Fruit fly (Drosophila melanogaster) whole organism, adult: ENCODE data around the gene nonA.

Source experiments
- CG11617 ChIP-seq: fragments of 200-800 bp; sonication (Bioruptor generic); optimal IDR thresholded peaks from 2 replicates; lab custom pipeline; 2017; ENCODE audit warnings: mild to moderate bottlenecking, missing biosample characterization, missing genetic modification reagents, missing genetic modification characterization
- CG12768 ChIP-seq: fragments of 200-800 bp; sonication (Bioruptor generic); optimal IDR thresholded peaks from 2 replicates; lab custom pipeline; 2017; ENCODE audit warnings: missing biosample characterization, missing genetic modification characterization, mild to moderate bottlenecking, moderate library complexity, missing genetic modification reagents
- CG14711 ChIP-seq: fragments of 200-800 bp; sonication (Bioruptor generic); optimal IDR thresholded peaks from 2 replicates; lab custom pipeline; 2018; ENCODE audit warnings: missing biosample characterization, mild to moderate bottlenecking, missing genetic modification characterization, moderate library complexity
- CG1620 ChIP-seq: fragments of 200-800 bp; sonication (Bioruptor generic); optimal IDR thresholded peaks from 2 replicates; lab custom pipeline; 2016; ENCODE audit warnings: missing biosample characterization, missing genetic modification characterization
- CG33017 ChIP-seq: fragments of 200-800 bp; sonication (Bioruptor generic); optimal IDR thresholded peaks from 2 replicates; lab custom pipeline; 2018; ENCODE audit warnings: missing biosample characterization, mild to moderate bottlenecking, missing genetic modification characterization, moderate library complexity
- CG5204 ChIP-seq: fragments of 200-800 bp; sonication (Bioruptor generic); optimal IDR thresholded peaks from 2 replicates; lab custom pipeline; 2016; ENCODE audit warnings: missing biosample characterization, missing genetic modification characterization
- CG7045 ChIP-seq: fragments of 200-800 bp; sonication (Bioruptor generic); optimal IDR thresholded peaks from 2 replicates; lab custom pipeline; 2017; ENCODE audit warnings: missing biosample characterization, mild to moderate bottlenecking, missing genetic modification characterization
- CG7101 ChIP-seq: fragments of 200-800 bp; sonication (Bioruptor generic); optimal IDR thresholded peaks from 2 replicates; lab custom pipeline; 2018; ENCODE audit warnings: missing biosample characterization, mild to moderate bottlenecking, missing genetic modification characterization, moderate library complexity
- Clk ChIP-seq: fragments of 200-800 bp; sonication (Bioruptor generic); optimal IDR thresholded peaks from 2 replicates; lab custom pipeline; 2017; ENCODE audit warnings: missing biosample characterization, missing genetic modification characterization
- Crg-1 ChIP-seq: fragments of 200-800 bp; sonication (Bioruptor generic); optimal IDR thresholded peaks from 2 replicates; lab custom pipeline; 2016; ENCODE audit warnings: missing biosample characterization, missing genetic modification characterization
- Hr96 ChIP-seq: fragments of 200-800 bp; sonication (Bioruptor generic); optimal IDR thresholded peaks from 2 replicates; lab custom pipeline; 2016; ENCODE audit warnings: missing biosample characterization, missing genetic modification characterization
- Mnt ChIP-seq: fragments of 200-800 bp; sonication (Bioruptor generic); optimal IDR thresholded peaks from 2 replicates; lab custom pipeline; 2016; ENCODE audit warnings: missing biosample characterization, mild to moderate bottlenecking, missing genetic modification characterization
- bab1 ChIP-seq: fragments of 200-800 bp; sonication (Bioruptor generic); optimal IDR thresholded peaks from 3 replicates; lab custom pipeline; 2019; ENCODE audit warnings: missing biosample characterization, mild to moderate bottlenecking, missing genetic modification characterization, moderate library complexity
- cic ChIP-seq: fragments of 200-800 bp; sonication (Bioruptor generic); optimal IDR thresholded peaks from 2 replicates; lab custom pipeline; 2017; ENCODE audit warnings: missing biosample characterization, mild to moderate bottlenecking, missing genetic modification characterization, moderate library complexity
- cnc ChIP-seq, 2 experiments: fragments of >200 bp; optimal IDR thresholded peaks; 2 replicates each; lab custom pipeline; 2017
- kay ChIP-seq: fragments of 200-800 bp; sonication (Bioruptor generic); peaks from one replicate; lab custom pipeline; 2016; ENCODE audit warnings: missing biosample characterization, missing genetic modification characterization, borderline replicate concordance
- ovo ChIP-seq: fragments of 200-800 bp; sonication (Bioruptor generic); optimal IDR thresholded peaks from 2 replicates; lab custom pipeline; 2016; ENCODE audit warnings: missing biosample characterization, missing genetic modification characterization
- pad ChIP-seq: fragments of 200-800 bp; sonication (Bioruptor generic); optimal IDR thresholded peaks from 3 replicates; lab custom pipeline; 2017; ENCODE audit warnings: missing biosample characterization, missing genetic modification characterization, mild to moderate bottlenecking, moderate library complexity, missing genetic modification reagents
- tj ChIP-seq: fragments of 200-800 bp; sonication (Bioruptor generic); optimal IDR thresholded peaks from 3 replicates; lab custom pipeline; 2017; ENCODE audit warnings: missing biosample characterization, mild to moderate bottlenecking, missing genetic modification characterization, moderate library complexity
- toe ChIP-seq: fragments of 200-800 bp; sonication (Bioruptor generic); optimal IDR thresholded peaks from 2 replicates; lab custom pipeline; 2016; ENCODE audit warnings: missing biosample characterization, missing genetic modification characterization

The nonA gene

dm6 chrX:16361306-16361705 lies at the start of gene nonA:
nonA (plus strand) TSS chrX:16361569.
- TF ChIP-seq CG7045 (GFP tag; lab: Kevin White, UChicago), result no peak
- TF ChIP-seq CG11617, result no peak
- TF ChIP-seq toe (GFP tag; lab: Kevin White, UChicago), result no peak
- no peak for TF ChIP-seq CG12768 (GFP tag; lab: Kevin White, UChicago)
- TF ChIP-seq pad (GFP tag; lab: Kevin White, UChicago), result no peak
- TF ChIP-seq ovo (GFP tag; lab: Kevin White, UChicago), result no peak
- no peak for TF ChIP-seq CG33017
- TF ChIP-seq tj (GFP tag; lab: Kevin White, UChicago), result no peak
- no peak for TF ChIP-seq CG5204 (GFP tag; lab: Kevin White, UChicago)
- TF ChIP-seq Mnt (GFP tag; lab: Kevin White, UChicago), result peak; percentile 41
- TF ChIP-seq CG14711 (tag; lab: Kevin White, UChicago), result no peak
- no peak for TF ChIP-seq Hr96 (GFP tag; lab: Kevin White, UChicago)
- TF ChIP-seq cnc (optimal IDR thresholded peaks at IDR 0.05; lab: Kevin White, UChicago), result no peak
- TF ChIP-seq CG1620 (GFP tag; lab: Kevin White, UChicago), result no peak
- peak; percentile 33 for TF ChIP-seq bab1 (GFP tag; lab: Kevin White, UChicago)
- peak; percentile 1 for TF ChIP-seq Crg-1
- TF ChIP-seq kay, result no peak
- no peak for TF ChIP-seq CG7101 (tag; lab: Kevin White, UChicago)
- no peak for TF ChIP-seq cic (GFP tag; lab: Kevin White, UChicago)
- TF ChIP-seq Clk (GFP tag; lab: Kevin White, UChicago), result no peak

- TF ChIP-seq tj (GFP tag; lab: Kevin White, UChicago) (peak; percentile 31), Mnt (GFP tag; lab: Kevin White, UChicago) (no peak), pad (GFP tag; lab: Kevin White, UChicago) (peak; percentile 5), Hr96 (GFP tag; lab: Kevin White, UChicago) (no peak), kay (peak; percentile 55), Clk (GFP tag; lab: Kevin White, UChicago) (no peak), Crg-1 (peak; percentile 4), CG14711 (tag; lab: Kevin White, UChicago) (peak; percentile 14), bab1 (GFP tag; lab: Kevin White, UChicago) (peak; percentile 79), cic (GFP tag; lab: Kevin White, UChicago) (no peak), CG1620 (GFP tag; lab: Kevin White, UChicago) (no peak), CG11617 (peak; percentile 43), toe (GFP tag; lab: Kevin White, UChicago) (no peak), ovo (GFP tag; lab: Kevin White, UChicago) (no peak), CG7101 (tag; lab: Kevin White, UChicago) (peak; percentile 1)
Observed at dm6 chrX:16313078-16313875, 48.1 kb upstream of the nonA start, which contains the start of the genes CG9915 and SWIP. CG9915 (minus strand) TSS chrX:16313138. SWIP (plus strand) TSS chrX:16313709.

dm6 chrX:16318858-16319557 lies 42.4 kb upstream of the nonA start:
- TF ChIP-seq tj (GFP tag; lab: Kevin White, UChicago) (peak; percentile 65), Crg-1 (peak; percentile 27), CG33017 (no peak), CG12768 (GFP tag; lab: Kevin White, UChicago) (no peak), kay (no peak), CG7101 (tag; lab: Kevin White, UChicago) (peak; percentile 28), pad (GFP tag; lab: Kevin White, UChicago) (peak; percentile 37), CG14711 (tag; lab: Kevin White, UChicago) (no peak), CG5204 (GFP tag; lab: Kevin White, UChicago) (no peak), bab1 (GFP tag; lab: Kevin White, UChicago) (no peak), toe (GFP tag; lab: Kevin White, UChicago) (no peak), Mnt (GFP tag; lab: Kevin White, UChicago) (peak; percentile 94), Clk (GFP tag; lab: Kevin White, UChicago) (no peak), ovo (GFP tag; lab: Kevin White, UChicago) (peak; percentile 85), Hr96 (GFP tag; lab: Kevin White, UChicago) (no peak), cic (GFP tag; lab: Kevin White, UChicago) (peak; percentile 78), cnc (optimal IDR thresholded peaks at IDR 0.05; lab: Kevin White, UChicago) (no peak), CG1620 (GFP tag; lab: Kevin White, UChicago) (no peak), CG11617 (no peak), CG7045 (GFP tag; lab: Kevin White, UChicago) (no peak)

DNA sequence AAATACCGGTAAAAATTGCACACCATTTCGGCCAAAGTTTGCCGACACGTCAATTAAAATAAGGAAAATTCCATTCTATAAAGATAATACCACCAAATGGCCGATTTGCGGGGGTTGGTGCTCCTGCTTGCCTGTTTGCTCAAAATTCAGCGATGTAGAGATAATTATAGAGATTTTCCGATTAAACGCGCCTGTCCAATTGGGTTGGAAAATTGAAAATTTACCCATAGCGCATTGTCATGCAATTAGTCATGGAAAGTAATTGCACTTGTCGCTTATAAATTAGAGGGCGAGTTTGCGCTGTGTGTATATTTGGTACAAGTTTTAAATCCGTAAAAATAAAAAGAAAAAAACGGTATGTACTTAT lies 41.8 kb upstream of the nonA start:
- TF ChIP-seq kay (peak; percentile 86), cnc (optimal IDR thresholded peaks at IDR 0.05; lab: Kevin White, UChicago) (peak in 1 of 2 experiments; percentile 56), Crg-1 (no peak)

- TF ChIP-seq CG11617 (peak; percentile 21), CG1620 (GFP tag; lab: Kevin White, UChicago) (peak; percentile 40), CG33017 (peak; percentile 13), pad (GFP tag; lab: Kevin White, UChicago) (peak; percentile 13), Clk (GFP tag; lab: Kevin White, UChicago) (no peak), tj (GFP tag; lab: Kevin White, UChicago) (peak; percentile 75), Crg-1 (peak; percentile 72), CG14711 (tag; lab: Kevin White, UChicago) (peak; percentile 58), cic (GFP tag; lab: Kevin White, UChicago) (peak; percentile 17), toe (GFP tag; lab: Kevin White, UChicago) (no peak), cnc (optimal IDR thresholded peaks at IDR 0.05; lab: Kevin White, UChicago) (no peak), CG5204 (GFP tag; lab: Kevin White, UChicago) (no peak), CG7045 (GFP tag; lab: Kevin White, UChicago) (no peak), CG12768 (GFP tag; lab: Kevin White, UChicago) (peak; percentile 58), Mnt (GFP tag; lab: Kevin White, UChicago) (peak; percentile 86), Hr96 (GFP tag; lab: Kevin White, UChicago) (no peak), bab1 (GFP tag; lab: Kevin White, UChicago) (peak; percentile 50), ovo (GFP tag; lab: Kevin White, UChicago) (peak; percentile 31), kay (no peak), CG7101 (tag; lab: Kevin White, UChicago) (peak; percentile 66)
Observed at dm6 chrX:16320197-16320921, 41.0 kb upstream of the nonA start, which contains the start of gene Cyp1. Cyp1 (minus strand) TSS chrX:16320370.
